Worm (Caenorhabditis elegans) whole organism, young adult: ENCODE data around the gene cyp-34A1.

Experiments
- ama-1 ChIP-seq, 3 experiments: fragments of 150-350 bp in 1 of 3; sonication (generic microtip) in 2 of 3; optimal IDR thresholded peaks; 2 replicates each; lab custom pipeline; 2014 to 2018; ENCODE audit warnings: missing biosample characterization in 2 of 3, missing genetic modification characterization in 2 of 3, missing genetic modification reagents in 2 of 3
- bed-1 ChIP-seq: fragments of 200-800 bp; sonication (Bioruptor generic); IDR thresholded peaks from 2 replicates; pipeline ENCODE4 v1.3.6; 2022; ENCODE audit warnings: missing genetic modification reagents, missing genetic modification characterization, missing compliant biosample characterization
- lin-40 ChIP-seq: sonication (generic microtip); optimal IDR thresholded peaks from 2 replicates; lab custom pipeline; 2016; ENCODE audit warnings: missing genetic modification characterization, mild to moderate bottlenecking, missing compliant biosample characterization, missing genotype, missing genetic modification reagents
- tlf-1 ChIP-seq: fragments of 200-800 bp; sonication (Bioruptor generic); optimal IDR thresholded peaks from 2 replicates; lab custom pipeline; 2018; ENCODE audit warnings: mild to moderate bottlenecking, missing genetic modification characterization, missing compliant biosample characterization
- unc-62 ChIP-seq: fragments of 150-350 bp; optimal IDR thresholded peaks from 2 replicates; lab custom pipeline; 2014; ENCODE audit warnings: missing biosample characterization, missing genetic modification reagents, missing genetic modification characterization

DNA sequence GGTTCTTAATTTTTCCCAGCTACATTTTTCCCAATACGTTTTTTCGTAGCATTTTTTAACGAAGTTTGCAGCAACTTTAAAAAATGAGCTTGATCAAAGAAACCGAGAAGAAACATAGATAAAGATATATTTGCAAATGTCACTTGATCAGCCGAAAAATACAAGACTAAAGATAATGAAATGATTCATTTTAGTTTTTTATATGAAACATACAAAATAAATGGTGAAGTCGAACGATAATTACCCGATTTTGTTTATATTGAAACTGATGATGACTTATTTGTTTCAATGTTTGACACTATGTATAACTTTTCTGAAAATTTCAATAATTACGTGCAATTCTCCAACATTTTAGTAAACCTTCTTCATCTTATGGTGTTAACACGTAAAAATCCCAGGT, 19.5 kb downstream of the cyp-34A1 start, which contains the start of gene srw-22:
- TF ChIP-seq ama-1 (optimal IDR thresholded peaks at IDR 0.05; lab: Kevin White, UChicago) (no peak), ama-1 (GFP tag; optimal IDR thresholded peaks at IDR 0.05; lab: Kevin White, UChicago) (no peak), lin-40 (tag; lab: Kevin White, UChicago) (no peak), bed-1 (GFP tag; lab: Robert Waterston, UW) (no peak), tlf-1 (GFP tag; lab: Kevin White, UChicago) (no peak), unc-62 (no peak)
